Fruit fly (Drosophila melanogaster): ENCODE data around the gene CG6793.

CG6793 gene

dm6 chr3L:12063442-12064080, 21.4 kb downstream of the CG6793 start:
- TF ChIP-seq sv (GFP tag; optimal IDR thresholded peaks at IDR 0.05) (no peak), brk (GFP tag; optimal IDR thresholded peaks at IDR 0.05) (no peak), Rel (GFP tag; optimal IDR thresholded peaks at IDR 0.05) (no peak), Rel (tag; optimal IDR thresholded peaks at IDR 0.05) (no peak), Myc (optimal IDR thresholded peaks at IDR 0.05) (no peak), OdsH (GFP tag; optimal IDR thresholded peaks at IDR 0.05) (no peak), jim (GFP tag; optimal IDR thresholded peaks at IDR 0.05) (no peak), HLH106 (tag; optimal IDR thresholded peaks at IDR 0.05) (no peak), Hnf4 (GFP tag; optimal IDR thresholded peaks at IDR 0.05) (no peak), Mio (GFP tag; optimal IDR thresholded peaks at IDR 0.05) (no peak), tai (GFP tag; optimal IDR thresholded peaks at IDR 0.05) (no peak), CrebA (GFP tag; optimal IDR thresholded peaks at IDR 0.05; ENCODE audit: borderline replicate concordance) (no peak), sage (GFP tag; optimal IDR thresholded peaks at IDR 0.05) (no peak), Abd-B (GFP tag; optimal IDR thresholded peaks at IDR 0.05) (no peak), CG9705 (GFP tag; optimal IDR thresholded peaks at IDR 0.05) (no peak), dmrt93B (GFP tag; optimal IDR thresholded peaks at IDR 0.05) (no peak), Vsx2 (GFP tag; optimal IDR thresholded peaks at IDR 0.05; ENCODE audit: partially characterized antibody) (no peak), psq (GFP tag; optimal IDR thresholded peaks at IDR 0.05) (no peak), dsf (GFP tag; optimal IDR thresholded peaks at IDR 0.05; ENCODE audit: borderline replicate concordance) (no peak), lola (GFP tag; optimal IDR thresholded peaks at IDR 0.05) (no peak)

- TF ChIP-seq tai (GFP tag; optimal IDR thresholded peaks at IDR 0.05) (no peak), dsf (GFP tag; optimal IDR thresholded peaks at IDR 0.05; ENCODE audit: borderline replicate concordance) (no peak), pan (optimal IDR thresholded peaks at IDR 0.05) (no peak), dmrt93B (GFP tag; optimal IDR thresholded peaks at IDR 0.05) (no peak), lola (GFP tag; optimal IDR thresholded peaks at IDR 0.05) (no peak), ey (GFP tag; optimal IDR thresholded peaks at IDR 0.05) (no peak), h (GFP tag; optimal IDR thresholded peaks at IDR 0.05) (no peak), Sp1 (GFP tag; optimal IDR thresholded peaks at IDR 0.05) (no peak)
Measured at dm6 chr3L:12064759-12065158, 22.6 kb downstream of the CG6793 start, which contains the start of gene rols. Gene rols (minus strand): TSS chr3L:12064859.

- no peak for TF ChIP-seq Hr78 (GFP tag; optimal IDR thresholded peaks at IDR 0.05)
- TF ChIP-seq Myc (optimal IDR thresholded peaks at IDR 0.05) = peak; percentile 90
- TF ChIP-seq Jra (GFP tag; optimal IDR thresholded peaks at IDR 0.05) = no peak
Measured at dm6 chr3L:12066699-12067287, 24.6 kb downstream of the CG6793 start.

- TF ChIP-seq h (GFP tag; optimal IDR thresholded peaks at IDR 0.05) (no peak), CG32264 (GFP tag; optimal IDR thresholded peaks at IDR 0.05) (no peak), foxo (GFP tag; optimal IDR thresholded peaks at IDR 0.05) (no peak), br (GFP tag; optimal IDR thresholded peaks at IDR 0.05) (no peak), psq (GFP tag; optimal IDR thresholded peaks at IDR 0.05) (no peak), tai (GFP tag; optimal IDR thresholded peaks at IDR 0.05) (no peak)
Measured at dm6 chr3L:12072388-12072787, 30.2 kb downstream of the CG6793 start.

dm6 chr3L:12073076-12073475, 30.9 kb downstream of the CG6793 start:
- TF ChIP-seq lola (GFP tag; optimal IDR thresholded peaks at IDR 0.05) (no peak), h (GFP tag; optimal IDR thresholded peaks at IDR 0.05) (peak; percentile 17)

dm6 chr3L:12073861-12074633, 31.9 kb downstream of the CG6793 start:
- TF ChIP-seq CG32264 (GFP tag; optimal IDR thresholded peaks at IDR 0.05) = no peak
- no peak for TF ChIP-seq psq (GFP tag; optimal IDR thresholded peaks at IDR 0.05)
- TF ChIP-seq h (GFP tag; optimal IDR thresholded peaks at IDR 0.05) = no peak
- no peak for TF ChIP-seq Dif (GFP tag; optimal IDR thresholded peaks at IDR 0.05; ENCODE audit: partially characterized antibody)

All from whole organism, wandering third instar larva.